Worm (Caenorhabditis elegans): ENCODE measurements around the gene W03A5.2.

Gene W03A5.2

ce11 chrIII:5440540-5440939, 34.7 kb downstream of the W03A5.2 start, which contains the start of gene W03A5.6:
W03A5.6 (minus strand) TSS chrIII:5440640.
- TF ChIP-seq nhr-67 (tag; optimal IDR thresholded peaks at IDR 0.05) (no peak), fkh-2 (tag; optimal IDR thresholded peaks at IDR 0.05) (no peak), mdl-1 (tag; optimal IDR thresholded peaks at IDR 0.05) (no peak), nhr-12 (tag; optimal IDR thresholded peaks at IDR 0.05) (no peak), nhr-76 (tag; optimal IDR thresholded peaks at IDR 0.05) (no peak)

DNA sequence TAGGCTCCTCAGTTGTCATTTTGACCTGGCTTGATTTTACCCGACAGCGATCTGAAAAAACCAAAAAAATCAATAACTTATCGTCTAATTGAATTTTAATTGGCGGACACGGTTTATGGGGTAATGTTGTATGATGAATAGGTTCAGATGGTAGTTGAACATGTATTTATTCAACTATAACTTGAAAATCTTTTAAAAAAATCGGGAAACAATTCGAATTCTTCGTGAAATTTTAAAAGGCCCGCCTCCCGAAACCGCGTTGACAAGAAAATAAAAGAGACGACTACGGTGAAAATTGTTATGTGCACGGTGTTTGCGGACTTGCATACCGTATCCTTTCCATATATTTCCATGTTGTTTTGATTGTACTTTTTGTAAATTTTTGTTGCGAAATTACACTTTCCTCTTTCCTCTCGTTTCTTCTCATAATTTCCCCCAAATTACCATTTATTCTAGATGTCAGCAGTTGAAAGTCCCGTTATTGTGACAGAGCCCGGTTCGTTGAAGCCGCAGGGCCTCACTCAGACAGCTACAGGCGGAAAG, 36.9 kb downstream of the W03A5.2 start, which contains the start of the genes T24G10.2 and disl-2:
Gene T24G10.2 (minus strand): TSS at position 51 of the 543 bp plus-strand sequence.
Gene disl-2 (plus strand): TSS at position 457 of the 543 bp plus-strand sequence.
- no peak for TF ChIP-seq mdl-1 (tag; optimal IDR thresholded peaks at IDR 0.05)
- no peak for TF ChIP-seq lsy-12 (tag; optimal IDR thresholded peaks at IDR 0.05)
- TF ChIP-seq unc-62 (GFP tag; optimal IDR thresholded peaks at IDR 0.05) = no peak
- no peak for TF ChIP-seq nhr-77 (tag; optimal IDR thresholded peaks at IDR 0.05)
- no peak for TF ChIP-seq ceh-9 (tag; optimal IDR thresholded peaks at IDR 0.05)
- TF ChIP-seq hmg-11 (tag; optimal IDR thresholded peaks at IDR 0.05) = peak; percentile 43
- TF ChIP-seq eor-1 (tag; optimal IDR thresholded peaks at IDR 0.05) = no peak
- TF ChIP-seq pqm-1 (tag; optimal IDR thresholded peaks at IDR 0.05) = peak; percentile 12
- TF ChIP-seq elt-3 (tag; optimal IDR thresholded peaks at IDR 0.05) = no peak
- TF ChIP-seq ama-1 (optimal IDR thresholded peaks at IDR 0.05) = peak; percentile 58
- TF ChIP-seq nhr-23 (tag; optimal IDR thresholded peaks at IDR 0.05) = peak; percentile 45
- no peak for TF ChIP-seq ztf-11 (tag; optimal IDR thresholded peaks at IDR 0.05)
- peak; percentile 67 for TF ChIP-seq lin-15B (tag; optimal IDR thresholded peaks at IDR 0.05)
- peak; percentile 84 for TF ChIP-seq nhr-76 (tag; optimal IDR thresholded peaks at IDR 0.05)
- peak; percentile 44 for TF ChIP-seq lin-39 (tag; optimal IDR thresholded peaks at IDR 0.05)
- TF ChIP-seq ztf-4 (tag; optimal IDR thresholded peaks at IDR 0.05) = no peak
- TF ChIP-seq nhr-25 (tag; optimal IDR thresholded peaks at IDR 0.05) = peak; percentile 48
- peak; percentile 92 for TF ChIP-seq nfya-1 (tag; optimal IDR thresholded peaks at IDR 0.05; ENCODE audit: insufficient read depth)
- TF ChIP-seq sea-2 (GFP tag; optimal IDR thresholded peaks at IDR 0.05) = no peak
- peak; percentile 13 for TF ChIP-seq elt-2 (tag; optimal IDR thresholded peaks at IDR 0.05)
- no peak for TF ChIP-seq nhr-237 (tag; optimal IDR thresholded peaks at IDR 0.05)
- TF ChIP-seq mml-1 (tag; optimal IDR thresholded peaks at IDR 0.05) = no peak
- TF ChIP-seq aly-2 (tag; optimal IDR thresholded peaks at IDR 0.05) = no peak
- TF ChIP-seq daf-12 (tag; optimal IDR thresholded peaks at IDR 0.05) = no peak
- TF ChIP-seq pha-4 (tag; optimal IDR thresholded peaks at IDR 0.05) = peak; percentile 86
- no peak for TF ChIP-seq fkh-10 (GFP tag; optimal IDR thresholded peaks at IDR 0.05)
- TF ChIP-seq ceh-28 (tag; optimal IDR thresholded peaks at IDR 0.05) = peak; percentile 30
- peak; percentile 61 for TF ChIP-seq snpc-4 (tag; optimal IDR thresholded peaks at IDR 0.05)

DNA sequence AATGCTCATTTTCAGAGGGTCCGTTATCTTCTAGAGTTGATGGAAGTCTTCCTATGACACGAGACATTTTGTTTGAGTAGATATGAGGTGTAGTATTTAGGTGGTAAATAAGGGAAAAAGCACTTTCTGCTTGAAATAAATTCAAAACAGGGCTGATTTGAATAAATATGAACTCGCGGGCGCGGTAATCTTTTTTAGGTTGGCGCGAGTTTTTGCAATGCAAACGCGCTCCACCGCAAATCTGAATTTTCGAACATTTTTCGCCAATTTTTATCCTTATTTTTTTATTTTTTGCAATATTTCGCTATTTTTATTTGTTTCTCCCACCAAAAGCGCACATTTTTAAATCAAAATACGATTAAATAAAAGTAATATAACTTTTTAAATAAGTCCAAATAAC, 42.3 kb downstream of the W03A5.2 start, which contains the start of gene skpt-1:
Gene skpt-1 (minus strand): TSS at position 219 of the 400 bp plus-strand sequence.
- TF ChIP-seq nhr-23 (tag; optimal IDR thresholded peaks at IDR 0.05) (peak; percentile 22), nfya-1 (tag; optimal IDR thresholded peaks at IDR 0.05; ENCODE audit: insufficient read depth) (peak; percentile 58), elt-2 (tag; optimal IDR thresholded peaks at IDR 0.05) (no peak), snpc-4 (tag; optimal IDR thresholded peaks at IDR 0.05) (no peak), lin-15B (tag; optimal IDR thresholded peaks at IDR 0.05) (peak; percentile 53), lin-39 (tag; optimal IDR thresholded peaks at IDR 0.05) (peak; percentile 40), pha-4 (tag; optimal IDR thresholded peaks at IDR 0.05) (peak; percentile 51), sea-2 (GFP tag; optimal IDR thresholded peaks at IDR 0.05) (no peak), hmg-11 (tag; optimal IDR thresholded peaks at IDR 0.05) (no peak), fkh-2 (tag; optimal IDR thresholded peaks at IDR 0.05) (no peak)

DNA sequence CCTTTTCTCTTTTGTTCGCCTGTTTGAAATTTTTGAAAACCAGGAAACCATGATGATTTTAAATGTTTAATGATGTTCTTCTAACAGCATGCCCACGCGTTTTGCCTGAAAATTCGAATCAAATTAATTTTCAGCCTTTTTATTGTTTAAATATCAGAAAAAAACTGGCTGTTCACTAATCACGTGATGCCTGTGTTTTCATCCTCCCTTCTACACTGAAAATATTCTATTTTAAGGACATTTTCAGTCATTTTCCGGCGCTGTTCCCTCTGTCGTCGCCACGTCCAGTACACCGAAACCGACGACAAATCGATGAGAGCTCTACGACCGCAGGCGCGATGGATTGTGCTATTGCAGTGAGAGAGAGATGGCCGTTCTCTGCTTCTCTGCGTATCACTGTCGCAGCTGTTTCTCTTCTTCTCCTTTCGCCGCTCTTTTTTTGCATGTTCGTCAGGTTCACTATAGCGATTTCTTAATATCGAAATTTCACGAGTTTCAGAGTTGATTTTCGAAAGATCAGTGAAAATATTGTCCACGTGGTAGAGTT, 44.0 kb downstream of the W03A5.2 start, which contains the start of gene F48E8.8:
Gene F48E8.8 (minus strand): TSS at position 51 of the 547 bp plus-strand sequence.
- TF ChIP-seq lin-39 (tag; optimal IDR thresholded peaks at IDR 0.05) = peak; percentile 80
- no peak for TF ChIP-seq zag-1 (tag; optimal IDR thresholded peaks at IDR 0.05)
- TF ChIP-seq ama-1 (optimal IDR thresholded peaks at IDR 0.05) = no peak
- TF ChIP-seq ceh-16 (tag; optimal IDR thresholded peaks at IDR 0.05) = no peak
- TF ChIP-seq elt-2 (tag; optimal IDR thresholded peaks at IDR 0.05) = peak; percentile 26
- no peak for TF ChIP-seq elt-3 (tag; optimal IDR thresholded peaks at IDR 0.05)
- no peak for TF ChIP-seq nhr-77 (tag; optimal IDR thresholded peaks at IDR 0.05)
- TF ChIP-seq mml-1 (tag; optimal IDR thresholded peaks at IDR 0.05) = no peak
- no peak for TF ChIP-seq unc-62 (GFP tag; optimal IDR thresholded peaks at IDR 0.05)
- TF ChIP-seq egl-5 (tag; optimal IDR thresholded peaks at IDR 0.05) = peak; percentile 51
- TF ChIP-seq elt-1 (tag; optimal IDR thresholded peaks at IDR 0.05) = no peak
- TF ChIP-seq fkh-2 (tag; optimal IDR thresholded peaks at IDR 0.05) = no peak
- TF ChIP-seq pha-4 (tag; optimal IDR thresholded peaks at IDR 0.05) = peak; percentile 64
- TF ChIP-seq ceh-9 (tag; optimal IDR thresholded peaks at IDR 0.05) = no peak
- peak; percentile 11 for TF ChIP-seq tbx-2 (tag; optimal IDR thresholded peaks at IDR 0.05)
- peak; percentile 79 for TF ChIP-seq hmg-11 (tag; optimal IDR thresholded peaks at IDR 0.05)
- TF ChIP-seq lin-15B (tag; optimal IDR thresholded peaks at IDR 0.05) = peak; percentile 62
- TF ChIP-seq ceh-28 (tag; optimal IDR thresholded peaks at IDR 0.05) = peak; percentile 43
- peak; percentile 80 for TF ChIP-seq nfya-1 (tag; optimal IDR thresholded peaks at IDR 0.05; ENCODE audit: insufficient read depth)
- no peak for TF ChIP-seq nhr-43 (tag; optimal IDR thresholded peaks at IDR 0.05; ENCODE audit: poor library complexity, severe bottlenecking)

All from whole organism, L3 larva.